Worm (Caenorhabditis elegans): ENCODE measurements around the gene F41G3.3.

DNA sequence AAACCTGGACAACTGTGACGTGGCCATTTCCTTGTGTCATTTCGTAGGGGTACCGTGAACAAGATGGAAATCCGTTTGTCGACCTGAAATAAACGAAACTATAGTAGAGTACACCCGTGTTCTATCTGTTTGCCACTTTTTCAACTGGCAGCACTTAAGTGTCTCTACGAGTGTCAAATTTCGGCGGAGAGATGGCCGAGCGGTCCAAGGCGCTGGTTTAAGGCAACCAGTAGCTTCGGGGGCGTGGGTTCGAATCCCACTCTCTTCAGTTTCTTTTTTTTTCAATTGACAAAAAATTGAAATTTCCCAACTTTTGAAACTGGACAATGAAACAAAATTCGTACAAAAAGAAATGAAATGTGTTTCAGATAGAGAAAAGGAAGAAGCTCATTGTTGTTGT lies 34.8 kb upstream of the F41G3.3 start:
- TF ChIP-seq tbx-11 (GFP tag; IDR thresholded peaks at IDR 0.05) (0 out of 2 replicates have a peak, but pooled peaks have one; percentile 49), scrt-1 (GFP tag; IDR thresholded peaks at IDR 0.05) (no peak), aly-1 (tag; optimal IDR thresholded peaks at IDR 0.05) (no peak), ama-1 (optimal IDR thresholded peaks at IDR 0.05) (no peak), tbx-37 (GFP tag; conservative IDR thresholded peaks at IDR 0.05) (peak; percentile 62), hnd-1 (tag; optimal IDR thresholded peaks at IDR 0.05) (peak; percentile 2), tra-4 (tag; optimal IDR thresholded peaks at IDR 0.05) (no peak), F13C5.2 (tag; optimal IDR thresholded peaks at IDR 0.05) (peak; percentile 3), hmbx-1 (tag; optimal IDR thresholded peaks at IDR 0.05) (no peak), ceh-13 (GFP tag; optimal IDR thresholded peaks at IDR 0.05) (no peak), B0310.2 (tag; optimal IDR thresholded peaks at IDR 0.05) (no peak), pes-1 (GFP tag; IDR thresholded peaks at IDR 0.05) (peak; percentile 68), sea-1 (GFP tag; conservative IDR thresholded peaks at IDR 0.05) (no peak; the same call in 1 of the 2 replicates), flt-1 (GFP tag; IDR thresholded peaks at IDR 0.05) (0 out of 2 replicates have a peak, but pooled peaks have one; percentile 14)

All from whole organism, early embryonic.